Fruit fly (Drosophila melanogaster): Measurements from ENCODE around the gene Cp36.

DNA sequence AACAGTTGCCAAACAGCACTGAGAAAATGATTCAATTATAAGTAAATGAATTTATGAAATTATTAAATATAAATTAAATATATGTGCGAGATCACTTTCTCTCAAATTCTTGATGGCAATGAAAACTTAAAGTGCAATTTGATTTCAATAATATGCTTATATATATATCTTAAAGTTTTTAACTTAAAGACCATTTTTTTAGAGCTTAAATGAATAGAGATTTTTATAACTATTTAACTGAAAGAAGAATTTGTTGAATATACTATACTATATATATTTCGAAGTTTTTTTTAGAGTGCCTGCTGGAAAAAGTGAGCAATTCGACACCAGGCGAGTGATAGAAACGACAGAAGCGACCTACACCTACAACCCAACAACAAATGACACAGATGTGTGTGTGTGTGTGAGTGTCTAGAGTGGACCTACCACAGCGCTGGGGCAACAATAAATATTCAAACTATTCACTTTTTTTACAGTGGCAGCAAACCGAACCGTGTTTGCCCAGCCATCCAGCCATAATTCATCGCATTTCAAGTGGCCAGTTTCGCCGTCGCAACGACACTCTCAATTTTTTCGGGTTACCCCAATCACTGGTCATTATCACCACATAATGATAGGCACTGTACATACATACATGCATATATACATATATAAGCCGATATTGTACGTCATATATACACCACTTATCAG is 34.1 kb upstream of the Cp36 start:
- TF ChIP-seq CG7045 (GFP tag; optimal IDR thresholded peaks at IDR 0.05) (no peak), Hr96 (GFP tag; optimal IDR thresholded peaks at IDR 0.05) (no peak), pad (GFP tag; optimal IDR thresholded peaks at IDR 0.05) (no peak), CG33017 (tag; optimal IDR thresholded peaks at IDR 0.05) (no peak), ovo (GFP tag; optimal IDR thresholded peaks at IDR 0.05) (no peak), CG11617 (GFP tag; optimal IDR thresholded peaks at IDR 0.05) (no peak), toe (GFP tag; optimal IDR thresholded peaks at IDR 0.05) (no peak), cic (GFP tag; optimal IDR thresholded peaks at IDR 0.05) (no peak), tj (GFP tag; optimal IDR thresholded peaks at IDR 0.05) (no peak), Mnt (GFP tag; optimal IDR thresholded peaks at IDR 0.05) (no peak), CG12768 (GFP tag; optimal IDR thresholded peaks at IDR 0.05) (no peak)
